Worm (Caenorhabditis elegans): ENCODE data around the gene srr-1.

srr-1 gene

ce11 chrV:13024499-13024898, 29.0 kb downstream of the srr-1 start:
- TF ChIP-seq mec-3 (tag; optimal IDR thresholded peaks at IDR 0.05; ENCODE audit: borderline replicate concordance), result no peak
- TF ChIP-seq pag-3 (tag; optimal IDR thresholded peaks at IDR 0.05; ENCODE audit: borderline replicate concordance), result no peak
- TF ChIP-seq pha-2 (tag; optimal IDR thresholded peaks at IDR 0.05), result no peak
- TF ChIP-seq npax-4 (tag; optimal IDR thresholded peaks at IDR 0.05), result no peak
- no peak for TF ChIP-seq K09A11.1 (tag; optimal IDR thresholded peaks at IDR 0.05; ENCODE audit: insufficient read depth)
- peak; percentile 64 for TF ChIP-seq fkh-10 (GFP tag; optimal IDR thresholded peaks at IDR 0.05)
- TF ChIP-seq sox-2 (GFP tag; IDR thresholded peaks at IDR 0.05), result peak; percentile 8; the same call in 1 of the 2 replicates
- peak; percentile 99 for TF ChIP-seq unc-42 (tag; optimal IDR thresholded peaks at IDR 0.05)
- TF ChIP-seq ahr-1 (tag; optimal IDR thresholded peaks at IDR 0.05), result no peak
- TF ChIP-seq C38D4.7 (GFP tag; optimal IDR thresholded peaks at IDR 0.05), result no peak
- peak; percentile 60 for TF ChIP-seq ceh-31 (tag; optimal IDR thresholded peaks at IDR 0.05)
- TF ChIP-seq hlh-6 (tag; optimal IDR thresholded peaks at IDR 0.05), result no peak

- TF ChIP-seq unc-42 (tag; optimal IDR thresholded peaks at IDR 0.05) (peak; percentile 70), ceh-24 (tag; optimal IDR thresholded peaks at IDR 0.05) (no peak), elt-2 (tag; optimal IDR thresholded peaks at IDR 0.05) (no peak), hlh-8 (tag; optimal IDR thresholded peaks at IDR 0.05) (no peak), lin-11 (tag; optimal IDR thresholded peaks at IDR 0.05) (no peak), hlh-30 (tag; optimal IDR thresholded peaks at IDR 0.05; ENCODE audit: insufficient read depth) (no peak), ceh-14 (tag; optimal IDR thresholded peaks at IDR 0.05) (peak; percentile 8), ceh-31 (tag; optimal IDR thresholded peaks at IDR 0.05) (peak; percentile 35), ceh-48 (tag; optimal IDR thresholded peaks at IDR 0.05) (no peak), nfya-1 (tag; optimal IDR thresholded peaks at IDR 0.05) (no peak), ref-2 (tag; optimal IDR thresholded peaks at IDR 0.05) (no peak)
These were observed 31.3 kb downstream of the srr-1 start for ce11 chrV:13022265-13022664.

- no peak for TF ChIP-seq madf-2 (tag; optimal IDR thresholded peaks at IDR 0.05)
These were observed 32.0 kb downstream of the srr-1 start for ce11 chrV:13021540-13021939.

ce11 chrV:13020638-13021037, 32.9 kb downstream of the srr-1 start:
- TF ChIP-seq ama-1 (optimal IDR thresholded peaks at IDR 0.05), result no peak
- TF ChIP-seq ceh-31 (tag; optimal IDR thresholded peaks at IDR 0.05), result peak; percentile 35

ce11 chrV:13020014-13020413, 33.5 kb downstream of the srr-1 start:
- TF ChIP-seq elt-2 (tag; optimal IDR thresholded peaks at IDR 0.05), result no peak
- no peak for TF ChIP-seq C08G9.2 (tag; optimal IDR thresholded peaks at IDR 0.05)
- TF ChIP-seq gmeb-2 (tag; optimal IDR thresholded peaks at IDR 0.05), result no peak
- no peak for TF ChIP-seq K02D7.2 (tag; optimal IDR thresholded peaks at IDR 0.05)
- no peak for TF ChIP-seq pat-9 (tag; optimal IDR thresholded peaks at IDR 0.05)
- TF ChIP-seq ttx-3 (tag; optimal IDR thresholded peaks at IDR 0.05), result no peak
- TF ChIP-seq ceh-22 (tag; optimal IDR thresholded peaks at IDR 0.05), result no peak
- no peak for TF ChIP-seq npax-4 (tag; optimal IDR thresholded peaks at IDR 0.05)
- TF ChIP-seq unc-55 (GFP tag; optimal IDR thresholded peaks at IDR 0.05), result no peak
- no peak for TF ChIP-seq lin-11 (tag; optimal IDR thresholded peaks at IDR 0.05)
- no peak for TF ChIP-seq lim-6 (tag; optimal IDR thresholded peaks at IDR 0.05)
- no peak for TF ChIP-seq dmd-4 (tag; optimal IDR thresholded peaks at IDR 0.05; ENCODE audit: borderline replicate concordance)

- no peak for TF ChIP-seq K02D7.2 (tag; optimal IDR thresholded peaks at IDR 0.05)
- TF ChIP-seq ceh-18 (tag; optimal IDR thresholded peaks at IDR 0.05), result no peak
- no peak for TF ChIP-seq elt-4 (tag; optimal IDR thresholded peaks at IDR 0.05)
- TF ChIP-seq pros-1 (tag; optimal IDR thresholded peaks at IDR 0.05), result no peak
- TF ChIP-seq dve-1 (tag; optimal IDR thresholded peaks at IDR 0.05), result no peak
- TF ChIP-seq odd-2 (tag; optimal IDR thresholded peaks at IDR 0.05), result no peak
- no peak for TF ChIP-seq pag-3 (tag; optimal IDR thresholded peaks at IDR 0.05; ENCODE audit: borderline replicate concordance)
- TF ChIP-seq pha-4 (tag; optimal IDR thresholded peaks at IDR 0.05), result no peak
- TF ChIP-seq dmd-4 (tag; optimal IDR thresholded peaks at IDR 0.05; ENCODE audit: borderline replicate concordance), result no peak
- no peak for TF ChIP-seq hlh-15 (tag; optimal IDR thresholded peaks at IDR 0.05)
- no peak for TF ChIP-seq tbx-2 (tag; optimal IDR thresholded peaks at IDR 0.05)
- no peak for TF ChIP-seq ceh-2 (tag; optimal IDR thresholded peaks at IDR 0.05)
- no peak for TF ChIP-seq fax-1 (tag; optimal IDR thresholded peaks at IDR 0.05)
- no peak for TF ChIP-seq che-1 (tag; optimal IDR thresholded peaks at IDR 0.05)
- no peak for TF ChIP-seq pqm-1 (tag; optimal IDR thresholded peaks at IDR 0.05)
- no peak for TF ChIP-seq fkh-6 (tag; optimal IDR thresholded peaks at IDR 0.05)
These were observed 34.8 kb downstream of the srr-1 start, which contains the start of gene fmi-1 for ce11 chrV:13018761-13019160. TSS of gene fmi-1 (plus strand) at chrV:13019061.
